Worm (Caenorhabditis elegans) whole organism, early embryonic: ENCODE results near the gene F14D7.2.

ENCODE experiments used
- B0310.2 ChIP-seq: sonication (generic microtip); optimal IDR thresholded peaks from 2 replicates; lab custom pipeline; 2016; ENCODE audit warnings: mild to moderate bottlenecking, missing genetic modification characterization, missing compliant biosample characterization
- F13C5.2 ChIP-seq: sonication (generic microtip); optimal IDR thresholded peaks from 2 replicates; lab custom pipeline; 2017; ENCODE audit warnings: mild to moderate bottlenecking, missing genetic modification characterization, inconsistent platforms, missing compliant biosample characterization
- aly-1 ChIP-seq: sonication (generic microtip); optimal IDR thresholded peaks from 2 replicates; lab custom pipeline; 2016; ENCODE audit warnings: missing genetic modification characterization, missing compliant biosample characterization
- ceh-36 ChIP-seq: sonication (generic microtip); optimal IDR thresholded peaks from 2 replicates; lab custom pipeline; 2016; ENCODE audit warnings: missing genetic modification characterization, inconsistent platforms, missing compliant biosample characterization
- flt-1 ChIP-seq: fragments of 200-800 bp; sonication (Bioruptor generic); IDR thresholded peaks from 2 replicates; pipeline ENCODE4 v1.3.6; 2022; ENCODE audit warnings: missing genetic modification characterization, missing compliant biosample characterization
- tbx-37 ChIP-seq: fragments of 200-800 bp; sonication (Bioruptor generic); conservative IDR thresholded peaks from 2 replicates; pipeline ENCODE4 v1.3.6; 2022; ENCODE audit warnings: missing genetic modification reagents, missing genetic modification characterization, missing compliant biosample characterization

DNA sequence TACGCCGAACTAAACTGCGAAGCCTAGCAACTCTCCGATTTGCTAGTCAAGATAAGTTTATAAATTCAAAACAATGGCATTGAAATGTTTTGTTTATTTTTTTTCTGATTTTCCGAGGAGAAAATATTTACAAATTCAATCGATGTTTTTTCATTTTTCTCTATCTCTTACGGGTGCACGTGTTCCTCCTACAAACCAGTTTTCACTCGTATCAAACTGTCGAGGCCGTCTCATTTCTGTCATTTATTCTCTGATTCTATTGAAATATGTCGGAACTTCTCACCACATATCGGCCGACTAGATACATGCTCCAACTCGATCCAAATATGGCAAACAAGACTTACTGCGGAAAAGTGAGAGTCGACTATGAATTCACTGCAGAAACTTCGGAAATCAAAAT, 38.0 kb upstream of the F14D7.2 start, which contains the start of gene F47B8.8:
- no peak for TF ChIP-seq flt-1 (GFP tag; lab: Robert Waterston, UW)
- TF ChIP-seq aly-1 (tag; lab: Kevin White, UChicago) = no peak
- TF ChIP-seq ceh-36 (tag; lab: Kevin White, UChicago) = no peak
- no peak for TF ChIP-seq B0310.2 (tag; lab: Kevin White, UChicago)
- TF ChIP-seq tbx-37 = no peak
- TF ChIP-seq F13C5.2 (tag; lab: Kevin White, UChicago) = no peak
